Fruit fly (Drosophila melanogaster): Measurements from ENCODE around the gene Snap24.

The Snap24 gene

DNA sequence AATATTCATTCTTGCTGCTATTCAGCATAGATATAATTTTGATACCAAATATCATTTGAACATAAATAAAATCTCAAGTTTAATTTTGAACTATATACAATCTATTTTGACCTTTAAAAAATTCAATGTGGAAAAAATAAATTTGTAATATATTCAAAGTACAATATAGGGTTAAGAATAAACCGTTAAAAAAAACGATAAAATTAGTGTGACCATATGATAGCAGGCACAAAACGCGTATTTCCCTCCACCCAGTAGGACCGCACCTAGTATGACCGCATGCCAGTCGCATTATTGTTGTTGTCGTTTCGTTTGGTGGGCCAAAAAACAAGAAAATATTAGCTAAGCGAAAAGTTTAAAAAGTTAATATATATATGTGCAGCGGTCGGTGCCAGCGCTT lies 30.1 kb upstream of the Snap24 start, which contains the start of gene CG8516 (continued):
- TF ChIP-seq CG14710 (tag; optimal IDR thresholded peaks at IDR 0.05): peak; percentile 48
- TF ChIP-seq twi (tag; optimal IDR thresholded peaks at IDR 0.05): no peak
- no peak for TF ChIP-seq NFAT (GFP tag; IDR thresholded peaks at IDR 0.05)
- no peak for TF ChIP-seq bsh (GFP tag; optimal IDR thresholded peaks at IDR 0.05)
- TF ChIP-seq CG11085 (GFP tag; IDR thresholded peaks at IDR 0.05): no peak
- TF ChIP-seq croc (GFP tag; conservative IDR thresholded peaks at IDR 0.05): no peak
- no peak for TF ChIP-seq seq (GFP tag; IDR thresholded peaks at IDR 0.05)
- peak; percentile 57 for TF ChIP-seq CG12659 (GFP tag; optimal IDR thresholded peaks at IDR 0.05)
- peak; percentile 13 for TF ChIP-seq Atf3 (GFP tag; optimal IDR thresholded peaks at IDR 0.05)
- no peak for TF ChIP-seq Dfd (GFP tag; optimal IDR thresholded peaks at IDR 0.05)
- no peak for TF ChIP-seq klu (GFP tag; IDR thresholded peaks at IDR 0.05)
- TF ChIP-seq Rfx (GFP tag; IDR thresholded peaks at IDR 0.05): peak; percentile 33; the same call in 1 of the 2 replicates
- 0 out of 2 replicates have a peak, but pooled peaks have one; percentile 39 for TF ChIP-seq bowl (GFP tag; IDR thresholded peaks at IDR 0.05)
- no peak for TF ChIP-seq CG10431 (GFP tag; optimal IDR thresholded peaks at IDR 0.05)
- TF ChIP-seq Eip74EF (GFP tag; optimal IDR thresholded peaks at IDR 0.05): no peak
- TF ChIP-seq Hsf (GFP tag; optimal IDR thresholded peaks at IDR 0.05): no peak
- TF ChIP-seq CG11695 (GFP tag; IDR thresholded peaks at IDR 0.05): 0 out of 3 replicates have a peak, but pooled peaks have one; percentile 16
- TF ChIP-seq Med (GFP tag): peak; percentile 70
- no peak for TF ChIP-seq crp (GFP tag; optimal IDR thresholded peaks at IDR 0.05)
- TF ChIP-seq CG33213 (GFP tag; optimal IDR thresholded peaks at IDR 0.05): no peak
- no peak; the same call in 2 of the 3 replicates for TF ChIP-seq Dbx (GFP tag; IDR thresholded peaks at IDR 0.05)
- peak; percentile 20 for TF ChIP-seq CG10147 (GFP tag; optimal IDR thresholded peaks at IDR 0.05)
- no peak for TF ChIP-seq ash1 (GFP tag; optimal IDR thresholded peaks at IDR 0.05)
- TF ChIP-seq sima (GFP tag; optimal IDR thresholded peaks at IDR 0.05): no peak
- no peak for TF ChIP-seq zf30C (GFP tag; optimal IDR thresholded peaks at IDR 0.05)
- peak; percentile 32 for TF ChIP-seq sug (tag; optimal IDR thresholded peaks at IDR 0.05)
- no peak for TF ChIP-seq CG17802 (tag; optimal IDR thresholded peaks at IDR 0.05)
- TF ChIP-seq CG6813 (GFP tag; optimal IDR thresholded peaks at IDR 0.05): no peak
- no peak for TF ChIP-seq CG34224 (GFP tag; IDR thresholded peaks at IDR 0.05; ENCODE audit: partially characterized antibody)
- TF ChIP-seq CG11723 (GFP tag; optimal IDR thresholded peaks at IDR 0.05): no peak
- no peak for TF ChIP-seq fd64A (GFP tag; optimal IDR thresholded peaks at IDR 0.05)
- no peak for TF ChIP-seq CG18764 (GFP tag; optimal IDR thresholded peaks at IDR 0.05)
- TF ChIP-seq Dek (tag; optimal IDR thresholded peaks at IDR 0.05): peak; percentile 30
- no peak for TF ChIP-seq nerfin-2 (GFP tag; IDR thresholded peaks at IDR 0.05; ENCODE audit: partially characterized antibody)
- TF ChIP-seq CHES-1-like (GFP tag; optimal IDR thresholded peaks at IDR 0.05): no peak
- TF ChIP-seq CG12391 (tag; optimal IDR thresholded peaks at IDR 0.05): peak; percentile 33
- TF ChIP-seq nmo (GFP tag; optimal IDR thresholded peaks at IDR 0.05): peak; percentile 36
- peak; percentile 49 for TF ChIP-seq E2f2 (GFP tag; IDR thresholded peaks at IDR 0.05)
- TF ChIP-seq CG10321 (GFP tag; IDR thresholded peaks at IDR 0.05): no peak
- peak; percentile 81 for TF ChIP-seq MBD-R2 (GFP tag; IDR thresholded peaks at IDR 0.05)
- no peak for TF ChIP-seq peb (GFP tag; IDR thresholded peaks at IDR 0.05)
- no peak for TF ChIP-seq al (GFP tag; IDR thresholded peaks at IDR 0.05)
- no peak for TF ChIP-seq CG17612 (GFP tag; IDR thresholded peaks at IDR 0.05)
- TF ChIP-seq CG16863 (GFP tag; optimal IDR thresholded peaks at IDR 0.05): no peak
- TF ChIP-seq CG13123 (GFP tag; optimal IDR thresholded peaks at IDR 0.05): no peak
- no peak for TF ChIP-seq CG14441 (GFP tag; IDR thresholded peaks at IDR 0.05)
- TF ChIP-seq Myb (GFP tag; optimal IDR thresholded peaks at IDR 0.05): peak; percentile 95
- no peak for TF ChIP-seq tio (GFP tag; optimal IDR thresholded peaks at IDR 0.05)
- TF ChIP-seq CG3163 (GFP tag; optimal IDR thresholded peaks at IDR 0.05): no peak
- TF ChIP-seq HLH54F (GFP tag; optimal IDR thresholded peaks at IDR 0.05): no peak
- no peak for TF ChIP-seq Bteb2 (GFP tag; optimal IDR thresholded peaks at IDR 0.05)

Measured in whole organism, embryonic.